Worm (Caenorhabditis elegans) whole organism, midembryonic: Measurements from ENCODE around the gene Y105C5B.18.

ENCODE experiments used
- T22C8.4 ChIP-seq: fragments of 200-800 bp; sonication (Bioruptor generic); IDR thresholded peaks from 2 replicates; pipeline ENCODE4 v1.3.6; 2022; ENCODE audit warnings: missing genetic modification characterization, missing compliant biosample characterization
- cog-1 ChIP-seq: sonication (generic microtip); optimal IDR thresholded peaks from 2 replicates; lab custom pipeline; 2016; ENCODE audit warnings: missing genetic modification characterization, missing compliant biosample characterization
- flt-1 ChIP-seq: fragments of 200-800 bp; sonication (Bioruptor generic); IDR thresholded peaks from 2 replicates; pipeline ENCODE4 v1.3.6; 2022; ENCODE audit warnings: missing genetic modification characterization, missing compliant biosample characterization
- klf-2 ChIP-seq: fragments of 200-800 bp; sonication (Bioruptor generic); conservative IDR thresholded peaks from 2 replicates; pipeline ENCODE4 v1.3.6; 2022; ENCODE audit warnings: missing genetic modification reagents, missing genetic modification characterization, missing compliant biosample characterization
- med-1 ChIP-seq: sonication (generic microtip); optimal IDR thresholded peaks from 2 replicates; lab custom pipeline; 2017; ENCODE audit warnings: missing genetic modification characterization, mild to moderate bottlenecking, missing compliant biosample characterization, antibody characterized with exemption, missing genetic modification reagents; ENCODE audit not compliant: insufficient read depth
- ref-1 ChIP-seq: fragments of 200-800 bp; sonication (Bioruptor generic); conservative IDR thresholded peaks from 2 replicates; pipeline ENCODE4 v1.3.6; 2022; ENCODE audit warnings: missing genetic modification reagents, missing genetic modification characterization, missing compliant biosample characterization
- ztf-23 ChIP-seq: fragments of 200-800 bp; sonication (Bioruptor generic); IDR thresholded peaks from 2 replicates; pipeline ENCODE4 v1.3.6; 2022; ENCODE audit warnings: missing genetic modification reagents, missing genetic modification characterization, missing compliant biosample characterization
- ztf-29 ChIP-seq: fragments of 200-800 bp; sonication (Bioruptor generic); IDR thresholded peaks from 2 replicates; pipeline ENCODE4 v1.3.6; 2022; ENCODE audit warnings: missing genetic modification reagents, missing genetic modification characterization, missing compliant biosample characterization

- no peak for TF ChIP-seq med-1 (GFP tag; lab: Kevin White, UChicago)
- TF ChIP-seq flt-1 (GFP tag; lab: Robert Waterston, UW), result no peak
- TF ChIP-seq ztf-23 (GFP tag; lab: Robert Waterston, UW), result no peak
- TF ChIP-seq klf-2 (GFP tag; lab: Robert Waterston, UW), result no peak
- TF ChIP-seq T22C8.4 (GFP tag; lab: Robert Waterston, UW), result no peak
- no peak for TF ChIP-seq ztf-29
- TF ChIP-seq cog-1, result no peak
- TF ChIP-seq ref-1 (GFP tag; lab: Robert Waterston, UW), result no peak
Observed at ce11 chrIV:15950838-15951581, 13.4 kb upstream of the Y105C5B.18 start, which contains the start of gene ifas-3.
